Worm (Caenorhabditis elegans) whole organism, late embryonic: ENCODE results near the gene nas-20.
A peak's percentile ranks its signal among the peaks of the same experiment; 100 is the strongest.
"Not testable (repeated sequence)": the region's sequence is repeated elsewhere in the genome, so short reads cannot be mapped to it uniquely, and the experiment has no call there.

Source experiments
- C38D4.7 ChIP-seq: fragments of 200-800 bp; sonication (Bioruptor generic); optimal IDR thresholded peaks from 2 replicates; lab custom pipeline; 2018; ENCODE audit warnings: mild to moderate bottlenecking, missing genetic modification characterization, moderate library complexity, missing compliant biosample characterization
- ama-1 ChIP-seq: fragments of 150-350 bp; optimal IDR thresholded peaks from 2 replicates; lab custom pipeline; 2014
- ceh-24 ChIP-seq: sonication (generic microtip); optimal IDR thresholded peaks from 2 replicates; lab custom pipeline; 2016; ENCODE audit warnings: mild to moderate bottlenecking, missing genetic modification characterization, missing compliant biosample characterization
- dmd-4 ChIP-seq: sonication (generic microtip); optimal IDR thresholded peaks from 2 replicates; lab custom pipeline; 2016; ENCODE audit warnings: borderline replicate concordance, missing genetic modification characterization, missing compliant biosample characterization
- elt-4 ChIP-seq: sonication (generic microtip); optimal IDR thresholded peaks from 2 replicates; lab custom pipeline; 2016; ENCODE audit warnings: missing genetic modification characterization, missing compliant biosample characterization
- ets-4 ChIP-seq: sonication (generic microtip); optimal IDR thresholded peaks from 2 replicates; lab custom pipeline; 2016; ENCODE audit warnings: missing genetic modification characterization, missing compliant biosample characterization
- fkh-6 ChIP-seq: sonication (generic microtip); optimal IDR thresholded peaks from 2 replicates; lab custom pipeline; 2016; ENCODE audit warnings: missing genetic modification characterization, missing compliant biosample characterization
- hlh-30 ChIP-seq: sonication (generic microtip); optimal IDR thresholded peaks from 2 replicates; lab custom pipeline; 2017; ENCODE audit warnings: antibody characterized with exemption, missing genetic modification characterization, missing compliant biosample characterization; ENCODE audit not compliant: insufficient read depth
- nfya-1 ChIP-seq: sonication (generic microtip); optimal IDR thresholded peaks from 2 replicates; lab custom pipeline; 2017; ENCODE audit warnings: missing genetic modification characterization, mild to moderate bottlenecking, missing compliant biosample characterization, antibody characterized with exemption, moderate library complexity
- pha-4 ChIP-seq: fragments of 150-350 bp; optimal IDR thresholded peaks from 2 replicates; lab custom pipeline; 2018; ENCODE audit warnings: missing biosample characterization, missing genetic modification reagents, missing genetic modification characterization
- pqm-1 ChIP-seq: sonication (generic microtip); optimal IDR thresholded peaks from 2 replicates; lab custom pipeline; 2016; ENCODE audit warnings: missing genetic modification characterization, missing compliant biosample characterization
- rnt-1 ChIP-seq: sonication (generic microtip); optimal IDR thresholded peaks from 2 replicates; lab custom pipeline; 2016; ENCODE audit warnings: missing genetic modification characterization, missing compliant biosample characterization
- unc-86 ChIP-seq: sonication (generic microtip); optimal IDR thresholded peaks from 2 replicates; lab custom pipeline; 2016; ENCODE audit warnings: missing genetic modification characterization, missing compliant biosample characterization
- zip-5 ChIP-seq: sonication (generic microtip); optimal IDR thresholded peaks from 2 replicates; lab custom pipeline; 2016; ENCODE audit warnings: missing genetic modification characterization, missing compliant biosample characterization

DNA sequence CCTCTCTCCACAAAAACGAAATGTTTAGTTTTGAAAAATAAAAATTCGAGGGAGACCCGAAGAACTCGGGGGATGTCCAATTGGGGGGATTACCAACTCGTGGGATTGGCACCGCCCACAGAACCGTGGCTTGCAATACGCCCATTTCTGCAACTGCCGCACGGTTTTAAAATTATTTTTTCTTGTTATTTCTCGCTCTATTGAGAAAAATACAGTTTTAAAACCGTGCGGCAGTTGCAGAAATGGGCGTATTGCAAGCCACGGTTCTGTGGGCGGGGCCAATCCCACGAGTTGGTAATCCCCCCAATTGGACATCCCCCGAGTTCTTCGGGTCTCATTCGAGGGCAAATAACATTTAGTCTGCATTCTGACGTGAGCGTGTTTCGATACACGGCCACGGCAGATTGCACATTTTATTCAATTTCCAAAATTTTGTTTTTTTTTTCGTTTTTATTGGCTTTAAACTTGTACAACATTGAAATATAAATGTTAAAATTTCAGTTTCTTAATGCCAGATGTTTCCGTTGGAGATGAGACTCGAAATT, 32.8 kb upstream of the nas-20 start, which contains the start of the genes C55A6.1 and C55A6.10:
- TF ChIP-seq dmd-4 (tag; lab: Kevin White, UChicago) (peak; percentile 15), rnt-1 (tag; lab: Kevin White, UChicago) (peak; percentile 71), nfya-1 (tag; lab: Kevin White, UChicago) (peak; percentile 73), ets-4 (tag; lab: Kevin White, UChicago) (peak; percentile 65), zip-5 (tag; lab: Kevin White, UChicago) (peak; percentile 43)
- TF ChIP-seq pqm-1; elt-4 (tag; lab: Kevin White, UChicago); unc-86 (tag; lab: Kevin White, UChicago); pha-4; C38D4.7 (GFP tag; lab: Kevin White, UChicago); fkh-6; ceh-24 (tag; lab: Kevin White, UChicago); ama-1; hlh-30 (tag; lab: Kevin White, UChicago): not testable (repeated sequence)
